Comparison of ENCODE assay signal across 1 fruit fly cellular context in the genomic region with DNA sequence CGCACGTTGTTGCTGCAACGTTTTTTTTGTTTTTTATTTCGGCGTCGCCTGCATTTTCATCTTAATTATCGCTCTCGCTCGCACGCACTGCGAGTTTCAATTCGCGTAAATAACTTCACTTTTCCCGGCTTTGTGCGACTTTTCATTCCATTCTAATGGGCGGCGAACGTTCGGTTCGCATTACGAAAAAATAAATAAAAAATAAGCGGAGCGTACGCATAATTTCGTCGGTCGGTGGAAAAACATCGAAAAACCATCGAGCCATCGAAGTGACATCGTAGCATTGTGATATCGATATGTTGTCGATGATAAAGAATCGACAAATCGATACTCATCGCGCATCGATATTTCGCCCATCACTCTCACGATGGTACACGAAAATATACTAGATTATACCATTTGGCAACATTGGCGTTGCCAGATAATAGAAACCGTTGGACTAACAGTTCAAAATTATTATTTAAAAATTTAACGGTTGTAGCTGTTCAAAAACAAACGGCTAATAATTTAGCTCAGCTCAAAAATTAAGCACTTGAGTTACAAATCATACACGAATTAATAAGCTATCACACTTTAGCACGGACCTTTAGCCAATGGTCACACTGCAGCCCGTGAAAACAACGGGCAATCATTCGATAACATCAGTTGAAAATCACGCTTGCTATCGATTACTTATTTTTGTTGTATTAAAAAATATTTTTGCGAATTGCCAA.
TF ChIP-seq lines count a peak whose summit lies in the region.

A gene (minus strand): TSS at position 232 of the 713 bp plus-strand sequence.
A gene (plus strand): TSS at position 639 of the 713 bp plus-strand sequence.

TF ChIP-seq in whole organism, embryonic, 481 proteins besides CTCF, POLR2A, EP300 and RAD21 (continued from another document and continues in another):
- TF ChIP-seq HLH54F (GFP tag; optimal IDR thresholded peaks at IDR 0.05; lab: Kevin White, UChicago) (peak; percentile 47), hth (optimal IDR thresholded peaks at IDR 0.05; lab: Kevin White, UChicago) (no peak), Bdp1 (GFP tag; optimal IDR thresholded peaks at IDR 0.05; lab: Kevin White, UChicago) (peak; percentile 28), CG10654 (GFP tag; optimal IDR thresholded peaks at IDR 0.05; lab: Kevin White, UChicago) (peak; percentile 14), CG3065 (GFP tag; optimal IDR thresholded peaks at IDR 0.05; lab: Kevin White, UChicago) (no peak), chif (GFP tag; optimal IDR thresholded peaks at IDR 0.05; lab: Kevin White, UChicago) (peak; percentile 6 to 27), E2f2 (GFP tag; IDR thresholded peaks at IDR 0.05; lab: Robert Waterston, UW) (peak; percentile 60), Nf-YA (GFP tag; IDR thresholded peaks at IDR 0.05; lab: Robert Waterston, UW) (no peak), CG1603 (tag; optimal IDR thresholded peaks at IDR 0.05; lab: Kevin White, UChicago) (no peak), hkb (optimal IDR thresholded peaks at IDR 0.05; lab: Kevin White, UChicago) (no peak), hkb (GFP tag; IDR thresholded peaks at IDR 0.05; lab: Robert Waterston, UW) (no peak), CG4360 (GFP tag; IDR thresholded peaks at IDR 0.05; lab: Robert Waterston, UW) (peak; percentile 50), HmgD (GFP tag; optimal IDR thresholded peaks at IDR 0.05; lab: Kevin White, UChicago) (no peak), Dp (GFP tag; optimal IDR thresholded peaks at IDR 0.05; lab: Kevin White, UChicago) (peak; percentile 51), ap (GFP tag; IDR thresholded peaks at IDR 0.05; lab: Robert Waterston, UW) (no peak), CG16863 (GFP tag; optimal IDR thresholded peaks at IDR 0.05; lab: Kevin White, UChicago) (no peak), ATbp (GFP tag; optimal IDR thresholded peaks at IDR 0.05; lab: Kevin White, UChicago) (no peak), CG1792 (GFP tag; optimal IDR thresholded peaks at IDR 0.05; lab: Kevin White, UChicago) (no peak), row (GFP tag; IDR thresholded peaks at IDR 0.05; lab: Robert Waterston, UW) (peak; percentile 69), CG10267 (tag; optimal IDR thresholded peaks at IDR 0.05; lab: Kevin White, UChicago) (peak; percentile 61), Bgb (GFP tag; IDR thresholded peaks at IDR 0.05; lab: Robert Waterston, UW; ENCODE audit: partially characterized antibody) (peak; percentile 99), danr (GFP tag; IDR thresholded peaks at IDR 0.05; lab: Robert Waterston, UW) (no peak), wor (GFP tag; IDR thresholded peaks at IDR 0.05; lab: Robert Waterston, UW) (no peak), CHES-1-like (GFP tag; optimal IDR thresholded peaks at IDR 0.05; lab: Kevin White, UChicago) (peak; percentile 9), Ravus (GFP tag; IDR thresholded peaks at IDR 0.05; lab: Robert Waterston, UW) (no peak), Doc2 (GFP tag; IDR thresholded peaks at IDR 0.05; lab: Robert Waterston, UW) (no peak), D19A (tag; optimal IDR thresholded peaks at IDR 0.05; lab: Kevin White, UChicago) (no peak), CG6175 (GFP tag; IDR thresholded peaks at IDR 0.05; lab: Robert Waterston, UW) (no peak), cwo (GFP tag; optimal IDR thresholded peaks at IDR 0.05; lab: Kevin White, UChicago) (no peak), CG2678 (tag; optimal IDR thresholded peaks at IDR 0.05; lab: Kevin White, UChicago) (no peak), bowl (GFP tag; IDR thresholded peaks at IDR 0.05; lab: Robert Waterston, UW) (no peak), jing (GFP tag; optimal IDR thresholded peaks at IDR 0.05; lab: Kevin White, UChicago) (no peak), CG14965 (GFP tag; optimal IDR thresholded peaks at IDR 0.05; lab: Kevin White, UChicago; ENCODE audit: borderline replicate concordance) (no peak), Sry-δ (GFP tag; optimal IDR thresholded peaks at IDR 0.05; lab: Kevin White, UChicago) (peak; percentile 94), nmo (GFP tag; optimal IDR thresholded peaks at IDR 0.05; lab: Kevin White, UChicago) (peak; percentile 74), CG1602 (GFP tag; optimal IDR thresholded peaks at IDR 0.05; lab: Kevin White, UChicago) (peak; percentile 46), CG33213 (GFP tag; optimal IDR thresholded peaks at IDR 0.05; lab: Kevin White, UChicago) (no peak), Meics (GFP tag; optimal IDR thresholded peaks at IDR 0.05; lab: Kevin White, UChicago) (no peak), CG6654 (GFP tag; optimal IDR thresholded peaks at IDR 0.05; lab: Kevin White, UChicago) (no peak), CG4404 (GFP tag; IDR thresholded peaks at IDR 0.05; lab: Robert Waterston, UW) (no peak), CG8290 (GFP tag; optimal IDR thresholded peaks at IDR 0.05; lab: Kevin White, UChicago) (peak; percentile 16), CG8290 (tag; optimal IDR thresholded peaks at IDR 0.05; lab: Kevin White, UChicago) (no peak), bigmax (GFP tag; optimal IDR thresholded peaks at IDR 0.05; lab: Kevin White, UChicago) (no peak), CG4617 (GFP tag; optimal IDR thresholded peaks at IDR 0.05; lab: Kevin White, UChicago; ENCODE audit: borderline replicate concordance) (peak; percentile 3), Antp (GFP tag; optimal IDR thresholded peaks at IDR 0.05; lab: Kevin White, UChicago) (no peak), CG18619 (GFP tag; optimal IDR thresholded peaks at IDR 0.05; lab: Kevin White, UChicago) (no peak), CG18599 (GFP tag; optimal IDR thresholded peaks at IDR 0.05; lab: Kevin White, UChicago) (no peak), CG9932 (GFP tag; IDR thresholded peaks at IDR 0.05; lab: Robert Waterston, UW) (peak; percentile 76), gcm (GFP tag; optimal IDR thresholded peaks at IDR 0.05; lab: Kevin White, UChicago) (peak; percentile 31), Dek (tag; optimal IDR thresholded peaks at IDR 0.05; lab: Kevin White, UChicago) (peak; percentile 9), CG4282 (GFP tag; optimal IDR thresholded peaks at IDR 0.05; lab: Kevin White, UChicago) (no peak), Ets97D (GFP tag; optimal IDR thresholded peaks at IDR 0.05; lab: Kevin White, UChicago) (peak; percentile 80), Sox100B (GFP tag; optimal IDR thresholded peaks at IDR 0.05; lab: Kevin White, UChicago) (no peak), da (GFP tag; optimal IDR thresholded peaks at IDR 0.05; lab: Kevin White, UChicago) (no peak), CG3995 (GFP tag; optimal IDR thresholded peaks at IDR 0.05; lab: Kevin White, UChicago) (peak; percentile 76), eve (GFP tag; optimal IDR thresholded peaks at IDR 0.05; lab: Kevin White, UChicago) (no peak), CG7987 (GFP tag; optimal IDR thresholded peaks at IDR 0.05; lab: Kevin White, UChicago) (no peak), ssp (GFP tag; IDR thresholded peaks at IDR 0.05; lab: Robert Waterston, UW) (peak; percentile 20; the same call in 1 of the 2 replicates), gfzf (GFP tag; optimal IDR thresholded peaks at IDR 0.05; lab: Kevin White, UChicago) (peak; percentile 61), CG13894 (tag; optimal IDR thresholded peaks at IDR 0.05; lab: Kevin White, UChicago) (peak; percentile 11), Abd-B (GFP tag; optimal IDR thresholded peaks at IDR 0.05; lab: Kevin White, UChicago) (peak; percentile 22), CG10366 (GFP tag; IDR thresholded peaks at IDR 0.05; lab: Robert Waterston, UW) (peak; percentile 17; the same call in 1 of the 2 replicates), CG32772 (GFP tag; IDR thresholded peaks at IDR 0.05; lab: Robert Waterston, UW) (peak; percentile 46; the same call in 1 of the 2 replicates), trh (GFP tag; optimal IDR thresholded peaks at IDR 0.05; lab: Kevin White, UChicago) (no peak), CG13287 (GFP tag; IDR thresholded peaks at IDR 0.05; lab: Robert Waterston, UW; ENCODE audit: partially characterized antibody) (peak; percentile 98), Xrp1 (GFP tag; IDR thresholded peaks at IDR 0.05; lab: Robert Waterston, UW) (peak; percentile 42), CG10565 (GFP tag; optimal IDR thresholded peaks at IDR 0.05; lab: Kevin White, UChicago) (no peak), dm (GFP tag; optimal IDR thresholded peaks at IDR 0.05; lab: Kevin White, UChicago) (peak; percentile 22), CG2199 (GFP tag; IDR thresholded peaks at IDR 0.05; lab: Robert Waterston, UW) (no peak), Chrac-16 (GFP tag; optimal IDR thresholded peaks at IDR 0.05; lab: Kevin White, UChicago) (peak; percentile 54), vnd (GFP tag; IDR thresholded peaks at IDR 0.05; lab: Robert Waterston, UW; ENCODE audit: partially characterized antibody) (peak; percentile 98), caup (GFP tag; optimal IDR thresholded peaks at IDR 0.05; lab: Kevin White, UChicago; ENCODE audit: severe bottlenecking) (no peak), sug (tag; optimal IDR thresholded peaks at IDR 0.05; lab: Kevin White, UChicago) (no peak), unc-4 (GFP tag; IDR thresholded peaks at IDR 0.05; lab: Robert Waterston, UW; ENCODE audit: partially characterized antibody) (peak; percentile 97), HHEX (GFP tag; optimal IDR thresholded peaks at IDR 0.05; lab: Kevin White, UChicago) (no peak), rib (GFP tag; IDR thresholded peaks at IDR 0.05; lab: Robert Waterston, UW) (no peak), shn (GFP tag; optimal IDR thresholded peaks at IDR 0.05; lab: Kevin White, UChicago) (peak; percentile 41), h (optimal IDR thresholded peaks at IDR 0.05; lab: Kevin White, UChicago) (no peak), Myb (GFP tag; optimal IDR thresholded peaks at IDR 0.05; lab: Kevin White, UChicago) (peak; percentile 84), CG14014 (GFP tag; IDR thresholded peaks at IDR 0.05; lab: Robert Waterston, UW) (no peak), Dip2 (GFP tag; IDR thresholded peaks at IDR 0.05; lab: Robert Waterston, UW) (no peak), croc (GFP tag; conservative IDR thresholded peaks at IDR 0.05; lab: Robert Waterston, UW) (no peak; the same call in 2 of the 3 replicates), yki (optimal IDR thresholded peaks at IDR 0.05; lab: Kevin White, UChicago) (no peak), chm (GFP tag; IDR thresholded peaks at IDR 0.05; lab: Robert Waterston, UW) (no peak), CG14860 (GFP tag; IDR thresholded peaks at IDR 0.05; lab: Robert Waterston, UW; ENCODE audit: partially characterized antibody) (peak; percentile 98), Drgx (GFP tag; IDR thresholded peaks at IDR 0.05; lab: Robert Waterston, UW) (no peak), CG7357 (GFP tag; IDR thresholded peaks at IDR 0.05; lab: Robert Waterston, UW) (no peak), CG17359 (tag; optimal IDR thresholded peaks at IDR 0.05; lab: Kevin White, UChicago) (no peak), CG11504 (tag; optimal IDR thresholded peaks at IDR 0.05; lab: Kevin White, UChicago) (no peak), hb (GFP tag; IDR thresholded peaks at IDR 0.05; lab: Robert Waterston, UW; ENCODE audit: partially characterized antibody) (peak; percentile 99), tll (GFP tag; optimal IDR thresholded peaks at IDR 0.05; lab: Kevin White, UChicago) (no peak), Trl (optimal IDR thresholded peaks at IDR 0.05; lab: Kevin White, UChicago) (no peak), Trl (GFP tag; optimal IDR thresholded peaks at IDR 0.05; lab: Kevin White, UChicago) (peak; percentile 9), C15 (GFP tag; IDR thresholded peaks at IDR 0.05; lab: Robert Waterston, UW) (no peak), CG3407 (GFP tag; optimal IDR thresholded peaks at IDR 0.05; lab: Kevin White, UChicago) (no peak), Ada2b (GFP tag; IDR thresholded peaks at IDR 0.05; lab: Robert Waterston, UW) (0 out of 2 replicates have a peak, but pooled peaks have one; percentile 19), jigr1 (GFP tag; IDR thresholded peaks at IDR 0.05; lab: Robert Waterston, UW) (no peak), dmrt11E (tag; optimal IDR thresholded peaks at IDR 0.05; lab: Kevin White, UChicago) (peak; percentile 37), sens-2 (GFP tag; IDR thresholded peaks at IDR 0.05; lab: Robert Waterston, UW) (no peak), grn (GFP tag; optimal IDR thresholded peaks at IDR 0.05; lab: Kevin White, UChicago) (no peak), Tbp (GFP tag; optimal IDR thresholded peaks at IDR 0.05; lab: Kevin White, UChicago) (no peak), CG17912 (GFP tag; optimal IDR thresholded peaks at IDR 0.05; lab: Kevin White, UChicago) (no peak), CG6854 (GFP tag; optimal IDR thresholded peaks at IDR 0.05; lab: Kevin White, UChicago) (no peak), Dfd (GFP tag; optimal IDR thresholded peaks at IDR 0.05; lab: Kevin White, UChicago) (no peak), pita (GFP tag; optimal IDR thresholded peaks at IDR 0.05; lab: Kevin White, UChicago) (no peak), CG3726 (GFP tag; IDR thresholded peaks at IDR 0.05; lab: Robert Waterston, UW) (no peak), CG11560 (tag; IDR thresholded peaks at IDR 0.05; lab: Robert Waterston, UW) (peak; percentile 97), CG10147 (GFP tag; optimal IDR thresholded peaks at IDR 0.05; lab: Kevin White, UChicago) (no peak), ERR (GFP tag; optimal IDR thresholded peaks at IDR 0.05; lab: Kevin White, UChicago) (no peak), odd (GFP tag; optimal IDR thresholded peaks at IDR 0.05; lab: Kevin White, UChicago) (no peak), esg (GFP tag; conservative IDR thresholded peaks at IDR 0.05; lab: Robert Waterston, UW) (0 out of 2 replicates have a peak, but pooled peaks have one; percentile 39), CG11695 (GFP tag; IDR thresholded peaks at IDR 0.05; lab: Robert Waterston, UW) (no peak), aop (GFP tag; IDR thresholded peaks at IDR 0.05; lab: Robert Waterston, UW) (no peak), bbx (GFP tag; IDR thresholded peaks at IDR 0.05; lab: Robert Waterston, UW; ENCODE audit: partially characterized antibody) (peak; percentile 99), zf30C (GFP tag; optimal IDR thresholded peaks at IDR 0.05; lab: Kevin White, UChicago) (no peak), CG30403 (GFP tag; optimal IDR thresholded peaks at IDR 0.05; lab: Kevin White, UChicago) (peak; percentile 56), CG1832 (GFP tag; optimal IDR thresholded peaks at IDR 0.05; lab: Kevin White, UChicago) (no peak), zen (tag; optimal IDR thresholded peaks at IDR 0.05; lab: Kevin White, UChicago) (peak; percentile 5), CG2712 (tag; optimal IDR thresholded peaks at IDR 0.05; lab: Kevin White, UChicago) (peak; percentile 47), mld (GFP tag; IDR thresholded peaks at IDR 0.05; lab: Robert Waterston, UW; ENCODE audit: partially characterized antibody) (peak; percentile 97), CoRest (tag; optimal IDR thresholded peaks at IDR 0.05; lab: Kevin White, UChicago) (peak; percentile 63), CG15269 (tag; optimal IDR thresholded peaks at IDR 0.05; lab: Kevin White, UChicago) (no peak), twi (tag; optimal IDR thresholded peaks at IDR 0.05; lab: Kevin White, UChicago) (no peak), inv (GFP tag; IDR thresholded peaks at IDR 0.05; lab: Robert Waterston, UW; ENCODE audit: partially characterized antibody) (peak; percentile 98), Lim3 (GFP tag; IDR thresholded peaks at IDR 0.05; lab: Robert Waterston, UW) (no peak)
